Fruit fly (Drosophila melanogaster) whole organism, prepupa: ENCODE results near the gene RSG7.
A peak's percentile ranks its signal among the peaks of the same experiment; 100 is the strongest.

ENCODE experiments used
- Blimp-1 ChIP-seq: fragments of 200-800 bp; sonication (Bioruptor generic); optimal IDR thresholded peaks from 3 replicates; lab custom pipeline; 2017; ENCODE audit warnings: missing biosample characterization, missing genetic modification characterization, mild to moderate bottlenecking, moderate library complexity, missing genetic modification reagents
- CG10631 ChIP-seq: fragments of 200-800 bp; sonication (Bioruptor generic); optimal IDR thresholded peaks from 2 replicates; lab custom pipeline; 2016; ENCODE audit warnings: missing biosample characterization, missing genetic modification characterization
- CG10669 ChIP-seq: fragments of 200-800 bp; sonication (Bioruptor generic); optimal IDR thresholded peaks from 3 replicates; lab custom pipeline; 2018; ENCODE audit warnings: missing biosample characterization, mild to moderate bottlenecking, missing genetic modification characterization, moderate library complexity
- CG15336 ChIP-seq: fragments of 200-800 bp; sonication (Bioruptor generic); IDR thresholded peaks from 2 replicates; pipeline ENCODE4 v1.3.6; 2022; ENCODE audit warnings: missing biosample characterization, missing genetic modification characterization
- CG16779 ChIP-seq: fragments of 200-800 bp; sonication (Bioruptor generic); optimal IDR thresholded peaks from 3 replicates; lab custom pipeline; 2017; ENCODE audit warnings: missing biosample characterization, mild to moderate bottlenecking, missing genetic modification characterization
- CG3032 ChIP-seq: fragments of 200-800 bp; optimal IDR thresholded peaks from 2 replicates; lab custom pipeline; 2019; ENCODE audit warnings: missing biosample characterization, mild to moderate bottlenecking, missing genetic modification characterization, moderate library complexity
- CG31627 ChIP-seq: fragments of 200-800 bp; sonication (Bioruptor generic); optimal IDR thresholded peaks from 3 replicates; lab custom pipeline; 2016; ENCODE audit warnings: missing biosample characterization, missing genetic modification characterization
- CG32006 ChIP-seq: fragments of 200-800 bp; sonication (Bioruptor generic); optimal IDR thresholded peaks from 3 replicates; lab custom pipeline; 2017; ENCODE audit warnings: missing biosample characterization, mild to moderate bottlenecking, missing genetic modification characterization
- CG34406 ChIP-seq: fragments of 200-800 bp; sonication (Bioruptor generic); optimal IDR thresholded peaks from 3 replicates; lab custom pipeline; 2016; ENCODE audit warnings: missing biosample characterization, missing genetic modification characterization
- CG3919 ChIP-seq: fragments of 200-800 bp; sonication (Bioruptor generic); optimal IDR thresholded peaks from 3 replicates; lab custom pipeline; 2016; ENCODE audit warnings: missing biosample characterization, missing genetic modification characterization
- CG4318 ChIP-seq: fragments of 200-800 bp; sonication (Bioruptor generic); optimal IDR thresholded peaks from 3 replicates; lab custom pipeline; 2017; ENCODE audit warnings: missing biosample characterization, mild to moderate bottlenecking, missing genetic modification characterization
- CG6163 ChIP-seq: fragments of 200-800 bp; sonication (Bioruptor generic); IDR thresholded peaks from 3 replicates; pipeline ENCODE4 v1.3.6; 2022; ENCODE audit warnings: missing biosample characterization, missing genetic modification characterization
- CG6854 ChIP-seq: fragments of 200-800 bp; sonication (Bioruptor generic); optimal IDR thresholded peaks from 2 replicates; lab custom pipeline; 2017; ENCODE audit warnings: missing biosample characterization, mild to moderate bottlenecking, missing genetic modification characterization
- CG7368 ChIP-seq: fragments of 200-800 bp; sonication (Bioruptor generic); optimal IDR thresholded peaks from 3 replicates; lab custom pipeline; 2016; ENCODE audit warnings: missing biosample characterization, missing genetic modification characterization
- CG8119 ChIP-seq: fragments of 200-800 bp; sonication (Bioruptor generic); IDR thresholded peaks from 3 replicates; pipeline ENCODE4 v1.3.6; 2022; ENCODE audit warnings: missing biosample characterization, missing genetic modification characterization
- CG8319 ChIP-seq: fragments of 200-800 bp; sonication (Bioruptor generic); optimal IDR thresholded peaks from 3 replicates; lab custom pipeline; 2016; ENCODE audit warnings: missing biosample characterization, missing genetic modification characterization
- CG8632 ChIP-seq: fragments of 200-800 bp; sonication (Bioruptor generic); optimal IDR thresholded peaks from 3 replicates; lab custom pipeline; 2016; ENCODE audit warnings: missing biosample characterization, missing genetic modification characterization
- CG9139 ChIP-seq: fragments of 200-800 bp; sonication (Bioruptor generic); optimal IDR thresholded peaks from 3 replicates; lab custom pipeline; 2017; ENCODE audit warnings: missing biosample characterization, mild to moderate bottlenecking, missing genetic modification characterization
- Eip75B ChIP-seq: fragments of 200-800 bp; sonication (Bioruptor generic); optimal IDR thresholded peaks from 3 replicates; lab custom pipeline; 2016; ENCODE audit warnings: missing biosample characterization, missing genetic modification characterization
- Eip78C ChIP-seq: fragments of 200-800 bp; sonication (Bioruptor generic); peaks from one replicate; lab custom pipeline; 2016; ENCODE audit warnings: missing biosample characterization, missing genetic modification characterization
- Eip93F ChIP-seq: fragments of 200-800 bp; sonication (Bioruptor generic); optimal IDR thresholded peaks from 2 replicates; lab custom pipeline; 2016; ENCODE audit warnings: missing biosample characterization, mild to moderate bottlenecking, missing genetic modification characterization
- Gug ChIP-seq: fragments of 200-800 bp; sonication (Bioruptor generic); IDR thresholded peaks from 2 replicates; pipeline ENCODE4 v1.3.6; 2022; ENCODE audit warnings: missing biosample characterization, missing genetic modification characterization
- Hr38 ChIP-seq: sonication (Bioruptor generic); optimal IDR thresholded peaks from 2 replicates; lab custom pipeline; 2016; ENCODE audit warnings: missing biosample characterization, missing genetic modification characterization
- Hr39 ChIP-seq: fragments of 200-800 bp; sonication (Bioruptor generic); optimal IDR thresholded peaks from 2 replicates; lab custom pipeline; 2016; ENCODE audit warnings: missing biosample characterization, missing genetic modification characterization
- Hr4 ChIP-seq: fragments of 200-800 bp; sonication (Bioruptor generic); optimal IDR thresholded peaks from 3 replicates; lab custom pipeline; 2016; ENCODE audit warnings: missing biosample characterization, missing genetic modification characterization
- Lpt ChIP-seq: fragments of 200-800 bp; sonication (Bioruptor generic); optimal IDR thresholded peaks from 3 replicates; lab custom pipeline; 2016; ENCODE audit warnings: missing biosample characterization, missing genetic modification characterization
- Met ChIP-seq: fragments of 200-800 bp; sonication (Bioruptor generic); optimal IDR thresholded peaks from 3 replicates; lab custom pipeline; 2016; ENCODE audit warnings: missing biosample characterization, missing genetic modification characterization
- OdsH ChIP-seq: fragments of 200-800 bp; sonication (Bioruptor generic); optimal IDR thresholded peaks from 3 replicates; lab custom pipeline; 2016; ENCODE audit warnings: missing biosample characterization, missing genetic modification characterization
- Smox ChIP-seq: fragments of 200-800 bp; sonication (Bioruptor generic); optimal IDR thresholded peaks from 3 replicates; lab custom pipeline; 2016; ENCODE audit warnings: missing biosample characterization, missing genetic modification characterization
- Sox14 ChIP-seq: fragments of 200-800 bp; sonication (Bioruptor generic); optimal IDR thresholded peaks from 3 replicates; lab custom pipeline; 2016; ENCODE audit warnings: missing biosample characterization, missing genetic modification characterization
- Sox15 ChIP-seq: fragments of 200-800 bp; sonication (Bioruptor generic); optimal IDR thresholded peaks from 3 replicates; lab custom pipeline; 2016; ENCODE audit warnings: missing biosample characterization, missing genetic modification characterization
- achi ChIP-seq: fragments of 200-800 bp; sonication (Bioruptor generic); optimal IDR thresholded peaks from 3 replicates; lab custom pipeline; 2016; ENCODE audit warnings: missing biosample characterization, missing genetic modification characterization
- dac ChIP-seq: fragments of 200-800 bp; sonication (Bioruptor generic); optimal IDR thresholded peaks from 2 replicates; lab custom pipeline; 2017; ENCODE audit warnings: missing biosample characterization, mild to moderate bottlenecking, missing genetic modification characterization
- dsx ChIP-seq: fragments of 200-800 bp; optimal IDR thresholded peaks from 3 replicates; lab custom pipeline; 2019; ENCODE audit warnings: missing biosample characterization, mild to moderate bottlenecking, missing genetic modification characterization, moderate library complexity; ENCODE audit not compliant: poor library complexity, severe bottlenecking
- eg ChIP-seq: fragments of 200-800 bp; sonication (Bioruptor generic); IDR thresholded peaks from 3 replicates; pipeline ENCODE4 v1.3.6; 2022; ENCODE audit warnings: missing biosample characterization, missing genetic modification characterization
- esn ChIP-seq: fragments of 200-800 bp; sonication (Bioruptor generic); optimal IDR thresholded peaks from 2 replicates; lab custom pipeline; 2016; ENCODE audit warnings: missing biosample characterization, mild to moderate bottlenecking, missing genetic modification characterization, moderate library complexity
- fd59A ChIP-seq: fragments of 200-800 bp; sonication (Bioruptor generic); optimal IDR thresholded peaks from 2 replicates; lab custom pipeline; 2017; ENCODE audit warnings: missing biosample characterization, mild to moderate bottlenecking, missing genetic modification characterization, missing genetic modification reagents
- fd85E ChIP-seq: fragments of 200-800 bp; sonication (Bioruptor generic); optimal IDR thresholded peaks from 3 replicates; lab custom pipeline; 2016; ENCODE audit warnings: missing biosample characterization, missing genetic modification characterization
- fkh ChIP-seq: fragments of 200-800 bp; sonication (Bioruptor generic); optimal IDR thresholded peaks from 3 replicates; lab custom pipeline; 2017; ENCODE audit warnings: missing biosample characterization, mild to moderate bottlenecking, missing genetic modification characterization, moderate library complexity
- lz ChIP-seq: fragments of 200-800 bp; sonication (Bioruptor generic); optimal IDR thresholded peaks from 3 replicates; lab custom pipeline; 2016; ENCODE audit warnings: missing biosample characterization, missing genetic modification characterization
- pdm3 ChIP-seq: fragments of 200-800 bp; sonication (Bioruptor generic); optimal IDR thresholded peaks from 3 replicates; lab custom pipeline; 2016; ENCODE audit warnings: missing biosample characterization, missing genetic modification characterization
- salr ChIP-seq, 2 experiments: fragments of 200-800 bp; sonication (Bioruptor generic); optimal IDR thresholded peaks; 3 replicates each; lab custom pipeline; 2016 to 2018; ENCODE audit warnings: missing biosample characterization in 2 of 2, missing genetic modification characterization in 2 of 2, mild to moderate bottlenecking in 1 of 2
- spab ChIP-seq: fragments of 200-800 bp; sonication (Bioruptor generic); optimal IDR thresholded peaks from 2 replicates; lab custom pipeline; 2017; ENCODE audit warnings: missing biosample characterization, mild to moderate bottlenecking, missing genetic modification characterization, missing genetic modification reagents
- ss ChIP-seq, 2 experiments: fragments of 200-800 bp; sonication (Bioruptor generic); optimal IDR thresholded peaks; 2 replicates in 1 of 2; 3 replicates in 1 of 2; lab custom pipeline; 2017 to 2018; ENCODE audit warnings: mild to moderate bottlenecking in 2 of 2, missing biosample characterization in 2 of 2, missing genetic modification characterization in 2 of 2, moderate library complexity in 1 of 2
- topi ChIP-seq: fragments of 200-800 bp; sonication (Bioruptor generic); optimal IDR thresholded peaks from 3 replicates; lab custom pipeline; 2016; ENCODE audit warnings: missing biosample characterization, missing genetic modification characterization

RSG7 gene

dm6 chrX:16814351-16814750, 29.9 kb downstream of the RSG7 start (continued):
- TF ChIP-seq spab (GFP tag; lab: Kevin White, UChicago), result no peak
- no peak for TF ChIP-seq fd59A
- TF ChIP-seq Eip93F (GFP tag; lab: Kevin White, UChicago), result no peak
- no peak for TF ChIP-seq esn (GFP tag; lab: Kevin White, UChicago)
- TF ChIP-seq Hr39, result no peak
- peak; percentile 7 for TF ChIP-seq pdm3 (GFP tag; lab: Kevin White, UChicago)
- TF ChIP-seq Sox15 (GFP tag; lab: Kevin White, UChicago), result no peak
- no peak for TF ChIP-seq ss (GFP tag; optimal IDR thresholded peaks at IDR 0.05; lab: Kevin White, UChicago)
- TF ChIP-seq Lpt, result no peak
- no peak for TF ChIP-seq CG34406 (GFP tag; lab: Kevin White, UChicago)
- TF ChIP-seq topi (GFP tag; lab: Kevin White, UChicago), result peak; percentile 29
- 0 out of 3 replicates have a peak, but pooled peaks have one; percentile 26 for TF ChIP-seq CG6163
- TF ChIP-seq Sox14 (GFP tag; lab: Kevin White, UChicago), result no peak
- no peak for TF ChIP-seq CG4318
- TF ChIP-seq CG10669 (GFP tag; lab: Kevin White, UChicago), result peak; percentile 14
- peak; percentile 38 for TF ChIP-seq CG32006 (GFP tag; lab: Kevin White, UChicago)
- no peak for TF ChIP-seq Eip75B (GFP tag; lab: Kevin White, UChicago)

DNA sequence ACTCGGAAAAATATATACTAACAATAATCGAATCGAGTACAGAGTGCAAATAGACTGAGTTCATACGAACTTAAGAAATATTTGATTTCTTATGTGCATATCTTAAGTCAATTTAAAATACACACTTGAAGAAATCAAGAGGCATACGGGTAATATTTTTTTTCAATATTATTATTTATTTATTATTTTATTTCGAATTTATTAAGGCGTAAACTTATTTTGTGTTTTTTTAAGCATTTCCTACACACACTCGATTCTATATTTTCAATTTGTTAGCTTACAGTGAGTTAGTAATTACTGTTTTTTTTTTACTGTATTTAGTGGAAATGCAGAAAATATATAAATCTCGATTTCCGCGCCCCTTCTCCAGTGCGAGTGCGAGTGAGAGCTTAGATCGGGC, 31.0 kb downstream of the RSG7 start:
- TF ChIP-seq CG34406 (GFP tag; lab: Kevin White, UChicago) (peak; percentile 13), ss (GFP tag; optimal IDR thresholded peaks at IDR 0.05; lab: Kevin White, UChicago) (no peak), CG8632 (GFP tag; lab: Kevin White, UChicago) (peak; percentile 8), salr (GFP tag; optimal IDR thresholded peaks at IDR 0.05; lab: Kevin White, UChicago) (no peak), Eip78C (GFP tag; lab: Kevin White, UChicago) (peak; percentile 47), CG15336 (GFP tag; lab: Robert Waterston, UW) (peak; percentile 15; the same call in 1 of the 2 replicates), Hr38 (GFP tag; lab: Kevin White, UChicago) (no peak), CG8119 (GFP tag; lab: Robert Waterston, UW) (peak; percentile 25; the same call in 1 of the 3 replicates)

- TF ChIP-seq Eip78C (GFP tag; lab: Kevin White, UChicago) (peak; percentile 85), Hr38 (GFP tag; lab: Kevin White, UChicago) (no peak), Lpt (no peak), Hr39 (peak; percentile 53), dac (GFP tag; lab: Kevin White, UChicago) (no peak), CG16779 (tag; lab: Kevin White, UChicago) (no peak), spab (GFP tag; lab: Kevin White, UChicago) (no peak), eg (peak; percentile 79), CG3032 (tag; lab: Kevin White, UChicago) (peak; percentile 21), Sox14 (GFP tag; lab: Kevin White, UChicago) (peak; percentile 23), esn (GFP tag; lab: Kevin White, UChicago) (peak; percentile 45), Gug (GFP tag; lab: Robert Waterston, UW) (peak; percentile 62), achi (GFP tag; lab: Kevin White, UChicago) (peak; percentile 35), CG8319 (GFP tag; lab: Kevin White, UChicago) (peak; percentile 19), CG10631 (GFP tag; lab: Kevin White, UChicago) (peak; percentile 38), pdm3 (GFP tag; lab: Kevin White, UChicago) (peak; percentile 50), Met (GFP tag; lab: Kevin White, UChicago) (peak; percentile 23), CG31627 (GFP tag; lab: Kevin White, UChicago) (peak; percentile 58), Blimp-1 (GFP tag; lab: Kevin White, UChicago) (no peak), fkh (GFP tag; lab: Kevin White, UChicago) (peak; percentile 39), topi (GFP tag; lab: Kevin White, UChicago) (peak; percentile 64), CG4318 (no peak), CG3919 (peak; percentile 65), ss (GFP tag; optimal IDR thresholded peaks at IDR 0.05; lab: Kevin White, UChicago) (no peak), fd85E (GFP tag; lab: Kevin White, UChicago) (no peak), Hr4 (GFP tag; lab: Kevin White, UChicago) (peak; percentile 41), CG9139 (GFP tag; lab: Kevin White, UChicago) (no peak), lz (GFP tag; lab: Kevin White, UChicago) (peak; percentile 42), Smox (GFP tag; lab: Kevin White, UChicago) (no peak), OdsH (GFP tag; lab: Kevin White, UChicago) (peak; percentile 48), Eip75B (GFP tag; lab: Kevin White, UChicago) (no peak), dsx (GFP tag; lab: Kevin White, UChicago) (peak; percentile 14), CG8119 (GFP tag; lab: Robert Waterston, UW) (no peak), CG7368 (GFP tag; lab: Kevin White, UChicago) (peak; percentile 38), CG6854 (no peak)
These were observed 33.0 kb downstream of the RSG7 start, which contains the start of gene CG4829 for dm6 chrX:16811213-16811749. Gene CG4829, plus strand, starts transcription at chrX:16811699.
